Worm (Caenorhabditis elegans): ENCODE data around the gene F01F1.15.
A peak's percentile ranks its signal among the peaks of the same experiment; 100 is the strongest.

Gene F01F1.15

ce11 chrIII:5843662-5844061 is 25.7 kb downstream of the F01F1.15 start:
- TF ChIP-seq unc-62 (GFP tag; optimal IDR thresholded peaks at IDR 0.05 in 1 of 2) = peak in 1 of 2 experiments; percentile 39
- no peak for TF ChIP-seq unc-62 (tag; optimal IDR thresholded peaks at IDR 0.05)
- no peak for TF ChIP-seq daf-12 (tag; optimal IDR thresholded peaks at IDR 0.05)
- no peak for TF ChIP-seq mep-1 (tag; optimal IDR thresholded peaks at IDR 0.05)
- 0 out of 2 replicates have a peak, but pooled peaks have one; percentile 21 for TF ChIP-seq hmg-1.1 (GFP tag; IDR thresholded peaks at IDR 0.05)
- TF ChIP-seq dmd-8 (GFP tag; IDR thresholded peaks at IDR 0.05) = no peak
- no peak for TF ChIP-seq gei-8 (GFP tag; optimal IDR thresholded peaks at IDR 0.05)

ce11 chrIII:5842920-5843319 is 26.4 kb downstream of the F01F1.15 start:
- no peak for TF ChIP-seq mdl-1 (tag; optimal IDR thresholded peaks at IDR 0.05)
- TF ChIP-seq lin-38 (GFP tag; IDR thresholded peaks at IDR 0.05) = no peak
- no peak for TF ChIP-seq ama-1 (optimal IDR thresholded peaks at IDR 0.05)
- no peak for TF ChIP-seq nhr-237 (tag; optimal IDR thresholded peaks at IDR 0.05)
- peak; percentile 20 for TF ChIP-seq hlh-11 (tag; optimal IDR thresholded peaks at IDR 0.05)
- TF ChIP-seq php-3 (GFP tag; IDR thresholded peaks at IDR 0.05) = no peak
- TF ChIP-seq saeg-2 (GFP tag; IDR thresholded peaks at IDR 0.05) = no peak
- peak; percentile 38; the same call in 1 of the 2 replicates for TF ChIP-seq ctbp-1 (GFP tag; IDR thresholded peaks at IDR 0.05)
- no peak for TF ChIP-seq aly-2 (tag; optimal IDR thresholded peaks at IDR 0.05)
- no peak for TF ChIP-seq aha-1 (tag)
- no peak for TF ChIP-seq lin-39 (tag; optimal IDR thresholded peaks at IDR 0.05)
- TF ChIP-seq zip-11 (GFP tag; IDR thresholded peaks at IDR 0.05) = no peak
- TF ChIP-seq lin-1 (GFP tag; IDR thresholded peaks at IDR 0.05) = no peak
- no peak for TF ChIP-seq daf-8 (GFP tag; IDR thresholded peaks at IDR 0.05)
- peak; percentile 8 for TF ChIP-seq dve-1 (tag; optimal IDR thresholded peaks at IDR 0.05; ENCODE audit: insufficient read depth)
- peak in 1 of 2 experiments; percentile 26 for TF ChIP-seq lsy-2 (tag; optimal IDR thresholded peaks at IDR 0.05)
- TF ChIP-seq set-16 (GFP tag; IDR thresholded peaks at IDR 0.05) = no peak
- TF ChIP-seq nhr-6 (tag; optimal IDR thresholded peaks at IDR 0.05) = no peak
- no peak for TF ChIP-seq ztf-7 (tag; optimal IDR thresholded peaks at IDR 0.05)
- TF ChIP-seq mxl-3 (GFP tag; optimal IDR thresholded peaks at IDR 0.05) = no peak
- peak; percentile 13 for TF ChIP-seq mes-2 (tag; optimal IDR thresholded peaks at IDR 0.05; ENCODE audit: poor library complexity, severe bottlenecking)
- TF ChIP-seq egl-43 (GFP tag; IDR thresholded peaks at IDR 0.05) = 0 out of 2 replicates have a peak, but pooled peaks have one; percentile 29
- TF ChIP-seq mep-1 (tag; optimal IDR thresholded peaks at IDR 0.05) = peak; percentile 23
- no peak for TF ChIP-seq nhr-11 (tag; optimal IDR thresholded peaks at IDR 0.05)
- no peak for TF ChIP-seq zip-2 (tag; optimal IDR thresholded peaks at IDR 0.05)
- TF ChIP-seq nhr-28 (tag; optimal IDR thresholded peaks at IDR 0.05) = no peak
- peak; percentile 29 for TF ChIP-seq fkh-10 (GFP tag; optimal IDR thresholded peaks at IDR 0.05)
- TF ChIP-seq tra-1 (GFP tag; IDR thresholded peaks at IDR 0.05) = no peak
- no peak for TF ChIP-seq hmg-1.1 (GFP tag; IDR thresholded peaks at IDR 0.05)
- TF ChIP-seq nhr-25 (tag; optimal IDR thresholded peaks at IDR 0.05; ENCODE audit: borderline replicate concordance, insufficient read depth) = no peak
- no peak for TF ChIP-seq dmd-9 (GFP tag; IDR thresholded peaks at IDR 0.05)
- TF ChIP-seq rbr-2 (tag; optimal IDR thresholded peaks at IDR 0.05) = peak; percentile 20
- no peak for TF ChIP-seq gei-8 (GFP tag; optimal IDR thresholded peaks at IDR 0.05)
- TF ChIP-seq F37D6.2 (tag; optimal IDR thresholded peaks at IDR 0.05) = no peak
- no peak for TF ChIP-seq ZK337.2 (GFP tag; IDR thresholded peaks at IDR 0.05)
- no peak for TF ChIP-seq snpc-4 (tag; optimal IDR thresholded peaks at IDR 0.05)
- TF ChIP-seq nhr-41 (GFP tag; IDR thresholded peaks at IDR 0.05) = no peak
- TF ChIP-seq pha-4 (GFP tag; IDR thresholded peaks at IDR 0.05) = no peak
- peak; percentile 16 for TF ChIP-seq pha-4 (tag; optimal IDR thresholded peaks at IDR 0.05)
- TF ChIP-seq dpl-1 (GFP tag; optimal IDR thresholded peaks at IDR 0.05) = no peak

Data from whole organism, L4 larva.